Worm (Caenorhabditis elegans) whole organism, L3 larva: ENCODE results near the gene sago-1.

Experiments used
- R02D3.7 ChIP-seq: fragments of 150-350 bp; optimal IDR thresholded peaks from 2 replicates; lab custom pipeline; 2014; ENCODE audit warnings: missing biosample characterization, missing genetic modification characterization
- ZK546.5 ChIP-seq: sonication (generic microtip); optimal IDR thresholded peaks from 2 replicates; lab custom pipeline; 2017; ENCODE audit warnings: missing biosample characterization, missing genetic modification characterization
- aly-2 ChIP-seq: fragments of 150-350 bp; optimal IDR thresholded peaks from 2 replicates; lab custom pipeline; 2014; ENCODE audit warnings: missing biosample characterization, missing genetic modification characterization
- ama-1 ChIP-seq: fragments of 150-350 bp; optimal IDR thresholded peaks from 2 replicates; lab custom pipeline; 2018
- ceh-28 ChIP-seq: fragments of 150-350 bp; optimal IDR thresholded peaks from 2 replicates; lab custom pipeline; 2014; ENCODE audit warnings: missing biosample characterization, missing genetic modification reagents, missing genetic modification characterization
- ceh-82 ChIP-seq: fragments of 150-350 bp; optimal IDR thresholded peaks from 2 replicates; lab custom pipeline; 2014; ENCODE audit warnings: missing biosample characterization, missing genetic modification characterization
- ceh-9 ChIP-seq: sonication (generic microtip); optimal IDR thresholded peaks from 2 replicates; lab custom pipeline; 2018; ENCODE audit warnings: missing biosample characterization, missing genetic modification characterization
- daf-12 ChIP-seq: fragments of 150-350 bp; optimal IDR thresholded peaks from 2 replicates; lab custom pipeline; 2014; ENCODE audit warnings: missing biosample characterization, missing genetic modification reagents, missing genetic modification characterization
- elt-1 ChIP-seq: fragments of 150-350 bp; optimal IDR thresholded peaks from 2 replicates; lab custom pipeline; 2014; ENCODE audit warnings: missing biosample characterization, missing genetic modification characterization
- elt-2 ChIP-seq: sonication (generic microtip); optimal IDR thresholded peaks from 2 replicates; lab custom pipeline; 2016; ENCODE audit warnings: missing genetic modification reagents, mild to moderate bottlenecking, missing genetic modification characterization, missing compliant biosample characterization
- elt-3 ChIP-seq, 3 experiments: fragments of 150-350 bp in 1 of 3; sonication (generic microtip) in 2 of 3; optimal IDR thresholded peaks; 2 replicates in 2 of 3; 4 replicates in 1 of 3; lab custom pipeline; 2014 to 2017; ENCODE audit warnings: missing biosample characterization in 3 of 3, missing genetic modification characterization in 3 of 3
- eor-1 ChIP-seq, 2 experiments: fragments of 150-350 bp; optimal IDR thresholded peaks; 2 replicates each; lab custom pipeline; 2014 to 2018; ENCODE audit warnings: missing biosample characterization in 2 of 2, missing genetic modification characterization in 2 of 2
- fos-1 ChIP-seq: fragments of 150-350 bp; optimal IDR thresholded peaks from 2 replicates; lab custom pipeline; 2014; ENCODE audit warnings: missing biosample characterization, missing genetic modification characterization
- jun-1 ChIP-seq: fragments of 150-350 bp; optimal IDR thresholded peaks from 2 replicates; lab custom pipeline; 2014; ENCODE audit warnings: missing biosample characterization, missing genetic modification reagents, missing genetic modification characterization
- lin-39 ChIP-seq: fragments of 150-350 bp; optimal IDR thresholded peaks from 2 replicates; lab custom pipeline; 2018; ENCODE audit warnings: missing biosample characterization, missing genetic modification reagents, missing genetic modification characterization
- lsy-12 ChIP-seq: sonication (generic microtip); optimal IDR thresholded peaks from 2 replicates; lab custom pipeline; 2016; ENCODE audit warnings: mild to moderate bottlenecking, missing genetic modification characterization, missing compliant biosample characterization
- mdl-1 ChIP-seq: fragments of 150-350 bp; optimal IDR thresholded peaks from 2 replicates; lab custom pipeline; 2014; ENCODE audit warnings: missing biosample characterization, missing genetic modification characterization
- nfya-1 ChIP-seq: sonication (generic microtip); optimal IDR thresholded peaks from 2 replicates; lab custom pipeline; 2017; ENCODE audit warnings: missing genetic modification characterization, mild to moderate bottlenecking, missing compliant biosample characterization, antibody characterized with exemption, moderate library complexity; ENCODE audit not compliant: insufficient read depth
- nhr-11 ChIP-seq: fragments of 150-350 bp; optimal IDR thresholded peaks from 2 replicates; lab custom pipeline; 2014; ENCODE audit warnings: missing biosample characterization, missing genetic modification characterization
- nhr-12 ChIP-seq: fragments of 150-350 bp; optimal IDR thresholded peaks from 2 replicates; lab custom pipeline; 2014; ENCODE audit warnings: missing biosample characterization, missing genetic modification characterization
- nhr-23 ChIP-seq: fragments of 150-350 bp; optimal IDR thresholded peaks from 2 replicates; lab custom pipeline; 2014; ENCODE audit warnings: missing biosample characterization, missing genetic modification reagents, missing genetic modification characterization
- nhr-237 ChIP-seq: fragments of 150-350 bp; optimal IDR thresholded peaks from 2 replicates; lab custom pipeline; 2014; ENCODE audit warnings: missing biosample characterization, missing genetic modification characterization
- nhr-25 ChIP-seq: sonication (generic microtip); optimal IDR thresholded peaks from 2 replicates; lab custom pipeline; 2017; ENCODE audit warnings: missing biosample characterization, missing genetic modification characterization
- nhr-28 ChIP-seq: fragments of 150-350 bp; optimal IDR thresholded peaks from 2 replicates; lab custom pipeline; 2014; ENCODE audit warnings: missing biosample characterization, missing genetic modification characterization
- nhr-43 ChIP-seq: sonication (generic microtip); optimal IDR thresholded peaks from 2 replicates; lab custom pipeline; 2016; ENCODE audit warnings: mild to moderate bottlenecking, missing genetic modification characterization, missing compliant biosample characterization; ENCODE audit not compliant: poor library complexity, severe bottlenecking
- nhr-67 ChIP-seq: fragments of 150-350 bp; optimal IDR thresholded peaks from 2 replicates; lab custom pipeline; 2014; ENCODE audit warnings: missing biosample characterization, missing genetic modification characterization
- nhr-76 ChIP-seq: fragments of 150-350 bp; sonication (generic microtip); optimal IDR thresholded peaks from 5 replicates; lab custom pipeline; 2014; ENCODE audit warnings: missing biosample characterization, missing genetic modification characterization
- nhr-77 ChIP-seq: fragments of 150-350 bp; optimal IDR thresholded peaks from 2 replicates; lab custom pipeline; 2014; ENCODE audit warnings: missing biosample characterization, missing genetic modification characterization
- pha-4 ChIP-seq: fragments of 150-350 bp; optimal IDR thresholded peaks from 2 replicates; lab custom pipeline; 2014; ENCODE audit warnings: missing biosample characterization, missing genetic modification reagents, missing genetic modification characterization
- pqm-1 ChIP-seq: fragments of 150-350 bp; optimal IDR thresholded peaks from 2 replicates; lab custom pipeline; 2017; ENCODE audit warnings: missing biosample characterization, missing genetic modification characterization, inconsistent platforms
- skn-1 ChIP-seq: fragments of 150-350 bp; optimal IDR thresholded peaks from 2 replicates; lab custom pipeline; 2014; ENCODE audit warnings: missing biosample characterization, missing genetic modification characterization
- tbx-2 ChIP-seq: sonication (generic microtip); optimal IDR thresholded peaks from 2 replicates; lab custom pipeline; 2016; ENCODE audit warnings: mild to moderate bottlenecking, missing genetic modification characterization, missing compliant biosample characterization
- unc-39 ChIP-seq: sonication (generic microtip); optimal IDR thresholded peaks from 4 replicates; lab custom pipeline; 2017; ENCODE audit warnings: missing biosample characterization, missing genetic modification characterization
- unc-62 ChIP-seq: fragments of 150-350 bp; sonication (generic microtip); optimal IDR thresholded peaks from 4 replicates; lab custom pipeline; 2014; ENCODE audit warnings: missing biosample characterization, missing genetic modification reagents, missing genetic modification characterization
- zag-1 ChIP-seq: fragments of 150-350 bp; optimal IDR thresholded peaks from 2 replicates; lab custom pipeline; 2014; ENCODE audit warnings: missing biosample characterization, missing genetic modification characterization
- ztf-11 ChIP-seq: fragments of 150-350 bp; optimal IDR thresholded peaks from 2 replicates; lab custom pipeline; 2014; ENCODE audit warnings: missing biosample characterization, missing genetic modification characterization
- ztf-4 ChIP-seq: fragments of 150-350 bp; optimal IDR thresholded peaks from 2 replicates; lab custom pipeline; 2014; ENCODE audit warnings: missing biosample characterization, missing genetic modification characterization

The sago-1 gene

DNA sequence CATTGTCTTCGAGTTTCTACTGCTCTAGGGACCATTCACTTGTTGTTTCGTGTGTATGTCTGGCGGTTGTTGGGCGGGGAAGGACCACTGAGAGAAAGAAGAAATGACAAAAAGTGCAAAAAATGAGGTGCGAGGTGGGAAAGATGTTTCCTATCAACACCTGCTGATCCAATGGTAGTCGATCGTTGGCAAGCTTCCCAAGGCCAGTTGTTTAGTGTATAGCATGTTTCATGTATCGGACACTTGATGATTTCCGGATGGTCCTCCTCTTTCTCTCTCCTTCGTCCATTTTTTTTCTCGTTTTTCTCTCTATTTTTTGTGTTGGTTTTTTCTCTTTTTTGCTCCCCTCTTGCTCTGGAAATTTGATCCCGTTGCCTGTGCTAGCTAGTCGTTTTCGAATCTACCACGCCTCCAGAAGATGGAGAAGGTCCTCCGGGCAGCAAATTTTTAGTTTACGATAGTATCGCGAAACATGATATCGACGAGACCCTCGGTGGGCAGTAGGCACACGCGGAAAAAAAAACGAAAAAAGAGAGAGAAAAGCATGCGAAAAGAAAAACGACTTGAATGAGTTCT, 42.6 kb downstream of the sago-1 start:
- TF ChIP-seq nfya-1 (peak; percentile 34), fos-1 (tag; lab: Kevin White, UChicago) (no peak), lin-39 (tag; lab: Kevin White, UChicago) (peak; percentile 11)

- no peak for TF ChIP-seq ztf-11 (tag; lab: Kevin White, UChicago)
- no peak for TF ChIP-seq nhr-11 (tag; lab: Kevin White, UChicago)
- TF ChIP-seq ama-1 (lab: Kevin White, UChicago), result no peak
- no peak for TF ChIP-seq lin-39 (tag; lab: Kevin White, UChicago)
- no peak for TF ChIP-seq lsy-12 (tag; lab: Kevin White, UChicago)
- no peak for TF ChIP-seq eor-1 (tag; optimal IDR thresholded peaks at IDR 0.05; lab: Kevin White, UChicago)
- no peak for TF ChIP-seq unc-39 (tag; lab: Kevin White, UChicago)
- no peak for TF ChIP-seq jun-1 (tag; lab: Kevin White, UChicago)
- TF ChIP-seq ZK546.5, result no peak
- no peak for TF ChIP-seq aly-2 (tag; lab: Kevin White, UChicago)
- TF ChIP-seq ceh-82 (tag; lab: Kevin White, UChicago), result no peak
- no peak for TF ChIP-seq tbx-2
- no peak for TF ChIP-seq nhr-28 (tag; lab: Kevin White, UChicago)
- peak; percentile 87 for TF ChIP-seq pqm-1 (tag; lab: Kevin White, UChicago)
- peak; percentile 90 for TF ChIP-seq elt-2
These were observed 43.3 kb downstream of the sago-1 start for ce11 chrV:6346906-6347305.

DNA sequence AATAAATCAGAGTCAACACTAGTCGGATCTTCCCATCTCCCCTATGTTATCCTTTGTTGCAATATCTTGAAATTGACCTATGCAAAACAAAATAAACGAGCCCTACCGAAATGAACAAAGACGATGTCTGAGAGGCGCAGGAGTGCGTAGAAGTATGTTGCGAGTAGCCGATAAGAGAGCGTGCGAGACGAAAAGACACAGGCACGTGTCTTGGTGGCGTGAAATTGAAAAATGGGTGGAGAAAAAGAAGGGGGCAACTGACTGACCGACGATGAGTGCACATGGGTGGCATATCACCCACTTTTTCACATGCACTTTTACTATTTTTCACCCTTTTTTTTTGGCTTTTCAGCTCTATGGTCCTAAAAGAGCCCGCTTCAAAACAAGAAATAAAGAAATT, 44.6 kb downstream of the sago-1 start:
- TF ChIP-seq R02D3.7 (tag; lab: Kevin White, UChicago) (no peak), ztf-4 (tag; lab: Kevin White, UChicago) (no peak), unc-62 (GFP tag; lab: Kevin White, UChicago) (peak; percentile 33), ztf-11 (tag; lab: Kevin White, UChicago) (no peak), ceh-28 (tag; lab: Kevin White, UChicago) (no peak), nhr-11 (tag; lab: Kevin White, UChicago) (no peak), mdl-1 (peak; percentile 77), nhr-23 (no peak), lin-39 (tag; lab: Kevin White, UChicago) (peak; percentile 43), ceh-9 (no peak), nhr-25 (tag; lab: Kevin White, UChicago) (no peak), elt-1 (tag; lab: Kevin White, UChicago) (no peak), nfya-1 (peak; percentile 59), elt-2 (no peak), ZK546.5 (no peak), daf-12 (tag; lab: Kevin White, UChicago) (no peak), pha-4 (tag; lab: Kevin White, UChicago) (no peak), tbx-2 (no peak), nhr-76 (no peak), nhr-67 (tag; lab: Kevin White, UChicago) (no peak), lsy-12 (tag; lab: Kevin White, UChicago) (no peak), nhr-77 (tag; lab: Kevin White, UChicago) (no peak), nhr-43 (tag; lab: Kevin White, UChicago) (no peak), pqm-1 (tag; lab: Kevin White, UChicago) (no peak)

DNA sequence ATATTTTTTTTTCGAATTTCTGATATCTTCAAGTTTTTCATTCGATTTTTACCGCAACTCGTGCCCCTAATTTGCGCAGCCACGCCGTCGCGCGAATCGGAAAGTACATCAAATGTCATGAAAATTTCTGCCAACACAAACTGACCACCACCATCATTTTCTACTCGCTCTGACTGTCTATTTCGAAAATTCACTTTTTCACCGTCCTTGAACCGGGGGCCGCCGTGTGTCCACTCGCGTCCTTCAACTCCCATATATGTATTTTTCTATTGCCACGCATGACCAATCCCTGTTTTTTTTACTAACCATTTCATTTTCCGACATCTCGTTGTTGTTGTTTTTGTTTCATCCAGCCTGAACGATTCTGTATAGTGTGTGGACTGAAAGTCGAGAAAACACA, 46.0 kb downstream of the sago-1 start:
- no peak for TF ChIP-seq zag-1 (tag; lab: Kevin White, UChicago)
- TF ChIP-seq ztf-11 (tag; lab: Kevin White, UChicago), result no peak
- TF ChIP-seq nhr-76, result no peak
- TF ChIP-seq ceh-9, result no peak
- no peak for TF ChIP-seq R02D3.7 (tag; lab: Kevin White, UChicago)
- peak; percentile 62 for TF ChIP-seq nhr-25 (tag; lab: Kevin White, UChicago)
- no peak for TF ChIP-seq tbx-2
- peak; percentile 0 for TF ChIP-seq nhr-23
- no peak for TF ChIP-seq skn-1 (tag; lab: Kevin White, UChicago)
- TF ChIP-seq jun-1 (tag; lab: Kevin White, UChicago), result no peak

- TF ChIP-seq lin-39 (tag; lab: Kevin White, UChicago) (peak; percentile 81), elt-3 (tag; optimal IDR thresholded peaks at IDR 0.05; lab: Kevin White, UChicago) (no peak), skn-1 (tag; lab: Kevin White, UChicago) (no peak), nhr-67 (tag; lab: Kevin White, UChicago) (no peak), nhr-237 (tag; lab: Kevin White, UChicago) (no peak), tbx-2 (no peak), nhr-12 (tag; lab: Kevin White, UChicago) (no peak), nfya-1 (peak; percentile 52), aly-2 (tag; lab: Kevin White, UChicago) (no peak), ceh-9 (no peak), ama-1 (lab: Kevin White, UChicago) (no peak)
- TF ChIP-seq, all 47 proteins: peak for 2
These were observed 46.5 kb downstream of the sago-1 start for ce11 chrV:6350109-6350508.
